Worm (Caenorhabditis elegans) whole organism, L3 larva: ENCODE data around the gene C29F9.8.
"Not testable (repeated sequence)": the region's sequence is repeated elsewhere in the genome, so short reads cannot be mapped to it uniquely, and the experiment has no call there.

Source experiments
- ZK546.5 ChIP-seq: sonication (generic microtip); optimal IDR thresholded peaks from 2 replicates; lab custom pipeline; 2017; ENCODE audit warnings: missing biosample characterization, missing genetic modification characterization
- ama-1 ChIP-seq: fragments of 150-350 bp; optimal IDR thresholded peaks from 2 replicates; lab custom pipeline; 2018
- ceh-16 ChIP-seq: sonication (generic microtip); optimal IDR thresholded peaks from 2 replicates; lab custom pipeline; 2017; ENCODE audit warnings: missing biosample characterization, missing genetic modification characterization
- ceh-28 ChIP-seq: fragments of 150-350 bp; optimal IDR thresholded peaks from 2 replicates; lab custom pipeline; 2014; ENCODE audit warnings: missing biosample characterization, missing genetic modification reagents, missing genetic modification characterization
- ceh-82 ChIP-seq: fragments of 150-350 bp; optimal IDR thresholded peaks from 2 replicates; lab custom pipeline; 2014; ENCODE audit warnings: missing biosample characterization, missing genetic modification characterization
- ceh-9 ChIP-seq: sonication (generic microtip); optimal IDR thresholded peaks from 2 replicates; lab custom pipeline; 2018; ENCODE audit warnings: missing biosample characterization, missing genetic modification characterization
- daf-12 ChIP-seq: fragments of 150-350 bp; optimal IDR thresholded peaks from 2 replicates; lab custom pipeline; 2014; ENCODE audit warnings: missing biosample characterization, missing genetic modification reagents, missing genetic modification characterization
- egl-5 ChIP-seq: fragments of 150-350 bp; optimal IDR thresholded peaks from 2 replicates; lab custom pipeline; 2017; ENCODE audit warnings: missing biosample characterization, missing genetic modification reagents, missing genetic modification characterization, inconsistent platforms
- elt-2 ChIP-seq: sonication (generic microtip); optimal IDR thresholded peaks from 2 replicates; lab custom pipeline; 2016; ENCODE audit warnings: missing genetic modification reagents, mild to moderate bottlenecking, missing genetic modification characterization, missing compliant biosample characterization
- elt-3 ChIP-seq, 3 experiments: fragments of 150-350 bp in 1 of 3; sonication (generic microtip) in 2 of 3; optimal IDR thresholded peaks; 2 replicates in 2 of 3; 4 replicates in 1 of 3; lab custom pipeline; 2014 to 2017; ENCODE audit warnings: missing biosample characterization in 3 of 3, missing genetic modification characterization in 3 of 3
- eor-1 ChIP-seq, 2 experiments: fragments of 150-350 bp; optimal IDR thresholded peaks; 2 replicates each; lab custom pipeline; 2014 to 2018; ENCODE audit warnings: missing biosample characterization in 2 of 2, missing genetic modification characterization in 2 of 2
- fkh-10 ChIP-seq: sonication (generic microtip); optimal IDR thresholded peaks from 2 replicates; lab custom pipeline; 2017; ENCODE audit warnings: missing biosample characterization, missing genetic modification reagents, missing genetic modification characterization
- fkh-2 ChIP-seq: fragments of 150-350 bp; optimal IDR thresholded peaks from 2 replicates; lab custom pipeline; 2014; ENCODE audit warnings: missing biosample characterization, missing genetic modification reagents, missing genetic modification characterization
- fos-1 ChIP-seq: fragments of 150-350 bp; optimal IDR thresholded peaks from 2 replicates; lab custom pipeline; 2014; ENCODE audit warnings: missing biosample characterization, missing genetic modification characterization
- hmg-11 ChIP-seq: sonication (generic microtip); optimal IDR thresholded peaks from 2 replicates; lab custom pipeline; 2016; ENCODE audit warnings: missing genetic modification characterization, missing compliant biosample characterization
- jun-1 ChIP-seq: fragments of 150-350 bp; optimal IDR thresholded peaks from 2 replicates; lab custom pipeline; 2014; ENCODE audit warnings: missing biosample characterization, missing genetic modification reagents, missing genetic modification characterization
- lin-15B ChIP-seq: fragments of 150-350 bp; optimal IDR thresholded peaks from 2 replicates; lab custom pipeline; 2014; ENCODE audit warnings: missing biosample characterization, missing genetic modification characterization
- lsy-12 ChIP-seq: sonication (generic microtip); optimal IDR thresholded peaks from 2 replicates; lab custom pipeline; 2016; ENCODE audit warnings: mild to moderate bottlenecking, missing genetic modification characterization, missing compliant biosample characterization
- mdl-1 ChIP-seq: fragments of 150-350 bp; optimal IDR thresholded peaks from 2 replicates; lab custom pipeline; 2014; ENCODE audit warnings: missing biosample characterization, missing genetic modification characterization
- mml-1 ChIP-seq: fragments of 150-350 bp; sonication (generic microtip); optimal IDR thresholded peaks from 3 replicates; lab custom pipeline; 2014; ENCODE audit warnings: missing biosample characterization, missing genetic modification characterization
- nfya-1 ChIP-seq: sonication (generic microtip); optimal IDR thresholded peaks from 2 replicates; lab custom pipeline; 2017; ENCODE audit warnings: missing genetic modification characterization, mild to moderate bottlenecking, missing compliant biosample characterization, antibody characterized with exemption, moderate library complexity; ENCODE audit not compliant: insufficient read depth
- nhr-11 ChIP-seq: fragments of 150-350 bp; optimal IDR thresholded peaks from 2 replicates; lab custom pipeline; 2014; ENCODE audit warnings: missing biosample characterization, missing genetic modification characterization
- nhr-12 ChIP-seq: fragments of 150-350 bp; optimal IDR thresholded peaks from 2 replicates; lab custom pipeline; 2014; ENCODE audit warnings: missing biosample characterization, missing genetic modification characterization
- nhr-23 ChIP-seq: fragments of 150-350 bp; optimal IDR thresholded peaks from 2 replicates; lab custom pipeline; 2014; ENCODE audit warnings: missing biosample characterization, missing genetic modification reagents, missing genetic modification characterization
- nhr-237 ChIP-seq: fragments of 150-350 bp; optimal IDR thresholded peaks from 2 replicates; lab custom pipeline; 2014; ENCODE audit warnings: missing biosample characterization, missing genetic modification characterization
- nhr-25 ChIP-seq: sonication (generic microtip); optimal IDR thresholded peaks from 2 replicates; lab custom pipeline; 2017; ENCODE audit warnings: missing biosample characterization, missing genetic modification characterization
- nhr-28 ChIP-seq: fragments of 150-350 bp; optimal IDR thresholded peaks from 2 replicates; lab custom pipeline; 2014; ENCODE audit warnings: missing biosample characterization, missing genetic modification characterization
- nhr-43 ChIP-seq: sonication (generic microtip); optimal IDR thresholded peaks from 2 replicates; lab custom pipeline; 2016; ENCODE audit warnings: mild to moderate bottlenecking, missing genetic modification characterization, missing compliant biosample characterization; ENCODE audit not compliant: poor library complexity, severe bottlenecking
- nhr-67 ChIP-seq: fragments of 150-350 bp; optimal IDR thresholded peaks from 2 replicates; lab custom pipeline; 2014; ENCODE audit warnings: missing biosample characterization, missing genetic modification characterization
- nhr-76 ChIP-seq: fragments of 150-350 bp; sonication (generic microtip); optimal IDR thresholded peaks from 5 replicates; lab custom pipeline; 2014; ENCODE audit warnings: missing biosample characterization, missing genetic modification characterization
- nhr-77 ChIP-seq: fragments of 150-350 bp; optimal IDR thresholded peaks from 2 replicates; lab custom pipeline; 2014; ENCODE audit warnings: missing biosample characterization, missing genetic modification characterization
- pha-4 ChIP-seq: fragments of 150-350 bp; optimal IDR thresholded peaks from 2 replicates; lab custom pipeline; 2014; ENCODE audit warnings: missing biosample characterization, missing genetic modification reagents, missing genetic modification characterization
- pqm-1 ChIP-seq: fragments of 150-350 bp; optimal IDR thresholded peaks from 2 replicates; lab custom pipeline; 2017; ENCODE audit warnings: missing biosample characterization, missing genetic modification characterization, inconsistent platforms
- sea-2 ChIP-seq: fragments of 150-350 bp; sonication (generic microtip); optimal IDR thresholded peaks from 4 replicates; lab custom pipeline; 2014; ENCODE audit warnings: missing biosample characterization, missing genetic modification reagents, missing genetic modification characterization
- skn-1 ChIP-seq: fragments of 150-350 bp; optimal IDR thresholded peaks from 2 replicates; lab custom pipeline; 2014; ENCODE audit warnings: missing biosample characterization, missing genetic modification characterization
- snpc-4 ChIP-seq: fragments of 150-350 bp; optimal IDR thresholded peaks from 2 replicates; lab custom pipeline; 2014; ENCODE audit warnings: missing biosample characterization, missing genetic modification characterization
- unc-39 ChIP-seq: sonication (generic microtip); optimal IDR thresholded peaks from 4 replicates; lab custom pipeline; 2017; ENCODE audit warnings: missing biosample characterization, missing genetic modification characterization
- unc-62 ChIP-seq: fragments of 150-350 bp; sonication (generic microtip); optimal IDR thresholded peaks from 4 replicates; lab custom pipeline; 2014; ENCODE audit warnings: missing biosample characterization, missing genetic modification reagents, missing genetic modification characterization
- zag-1 ChIP-seq: fragments of 150-350 bp; optimal IDR thresholded peaks from 2 replicates; lab custom pipeline; 2014; ENCODE audit warnings: missing biosample characterization, missing genetic modification characterization
- ztf-11 ChIP-seq: fragments of 150-350 bp; optimal IDR thresholded peaks from 2 replicates; lab custom pipeline; 2014; ENCODE audit warnings: missing biosample characterization, missing genetic modification characterization

C29F9.8 gene

ce11 chrIII:130650-131049, 33.7 kb upstream of the C29F9.8 start, which contains the start of the genes nhr-280 and C29F9.2:
nhr-280 (minus strand) TSS chrIII:130750.
C29F9.2 (plus strand) TSS chrIII:130947.
- TF ChIP-seq elt-2 (tag; lab: Kevin White, UChicago) (peak; percentile 38), nhr-67 (tag; lab: Kevin White, UChicago) (no peak), pha-4 (tag; lab: Kevin White, UChicago) (peak; percentile 38)

DNA sequence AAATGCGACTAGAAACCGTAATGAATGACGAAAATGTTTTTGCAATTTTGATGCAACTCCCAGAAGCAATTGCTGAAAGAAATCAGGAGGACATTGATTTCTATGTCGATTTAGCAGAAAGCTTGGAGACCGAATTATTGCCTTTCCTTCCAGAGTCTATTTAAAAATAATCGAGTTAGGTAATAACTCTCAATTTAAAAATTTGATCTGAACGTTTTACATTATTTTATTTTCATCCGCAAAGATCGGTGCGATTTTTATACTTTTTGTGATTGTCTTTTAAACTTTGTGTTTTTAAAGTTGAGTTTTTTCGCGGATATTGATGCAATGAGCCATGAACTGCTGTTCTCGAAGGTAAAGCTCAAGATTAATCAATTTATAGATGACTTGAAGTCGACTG, 27.6 kb upstream of the C29F9.8 start, which contains the start of gene pals-23:
Gene pals-23, plus strand, starts transcription at position 301 of the 400 bp plus-strand sequence.
- TF ChIP-seq ama-1 (lab: Kevin White, UChicago), result no peak
- TF ChIP-seq snpc-4, result no peak
- TF ChIP-seq nhr-25 (tag; lab: Kevin White, UChicago), result no peak
- no peak for TF ChIP-seq mml-1 (tag; lab: Kevin White, UChicago)
- no peak for TF ChIP-seq lin-15B (tag; lab: Kevin White, UChicago)
- TF ChIP-seq, all 47 proteins: peak for 0

DNA sequence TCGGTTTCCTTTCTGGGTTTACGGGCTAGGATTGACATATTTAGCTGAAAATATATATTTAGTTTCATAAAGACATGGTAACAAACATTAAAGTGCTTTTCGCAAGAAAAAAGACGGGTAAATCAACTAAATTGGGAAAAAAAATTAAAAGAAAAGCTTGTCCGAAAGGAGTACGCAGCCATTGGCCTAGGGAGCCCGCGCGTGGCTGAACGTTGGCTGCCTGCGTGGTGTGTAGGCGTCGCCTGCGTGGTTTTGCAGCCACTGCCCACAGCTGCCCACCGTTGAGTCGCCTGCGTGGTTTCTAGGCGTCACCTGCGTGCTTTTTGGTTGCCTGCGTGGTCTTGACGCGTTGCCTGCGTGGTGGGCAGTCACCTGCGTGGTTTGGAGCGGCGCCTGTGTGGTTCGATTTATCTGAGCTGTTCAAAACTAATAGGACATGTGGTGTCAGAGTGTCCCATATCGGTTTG, 25.1 kb upstream of the C29F9.8 start, which contains the start of gene C29F9.12:
Gene C29F9.12, minus strand, starts transcription at position 51 of the 467 bp plus-strand sequence.
- not testable (repeated sequence) for TF ChIP-seq unc-39, egl-5, ceh-82 (tag; lab: Kevin White, UChicago)

DNA sequence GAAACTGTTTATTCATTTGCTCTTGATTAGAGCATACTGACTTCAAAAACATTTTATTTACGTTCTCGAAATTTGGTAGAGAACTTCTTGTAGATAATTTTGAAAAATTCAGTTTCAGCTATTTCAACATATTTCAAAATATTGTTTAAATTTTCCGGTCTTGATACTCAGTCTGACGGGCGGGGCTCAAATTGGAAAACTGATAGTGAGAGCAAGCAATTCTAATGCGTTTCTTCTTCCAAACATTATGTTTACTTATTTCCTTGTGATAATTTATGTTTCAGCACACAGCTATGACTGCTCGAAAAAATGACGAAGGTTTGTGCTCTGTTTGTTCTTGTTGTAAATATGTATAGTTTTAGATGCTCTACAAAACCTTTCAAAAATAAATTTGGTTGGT, 23.3 kb upstream of the C29F9.8 start, which contains the start of gene pals-24:
Gene pals-24, plus strand, starts transcription at position 237 of the 400 bp plus-strand sequence.
- TF ChIP-seq ceh-82 (tag; lab: Kevin White, UChicago), result no peak
- peak; percentile 84 for TF ChIP-seq elt-2 (tag; lab: Kevin White, UChicago)
- TF ChIP-seq pha-4 (tag; lab: Kevin White, UChicago), result peak; percentile 58
- TF ChIP-seq mdl-1 (tag; lab: Kevin White, UChicago), result no peak
- TF ChIP-seq nhr-77 (tag; lab: Kevin White, UChicago), result no peak
- no peak for TF ChIP-seq daf-12 (tag; lab: Kevin White, UChicago)
- no peak for TF ChIP-seq nhr-76
- no peak for TF ChIP-seq nhr-11 (tag; lab: Kevin White, UChicago)
- TF ChIP-seq fos-1, result no peak
- TF ChIP-seq pqm-1 (tag; lab: Kevin White, UChicago), result peak; percentile 87
- peak; percentile 46 for TF ChIP-seq jun-1
- TF ChIP-seq, all 47 proteins: peak for 4

- TF ChIP-seq nhr-67 (tag; lab: Kevin White, UChicago) (no peak), ama-1 (lab: Kevin White, UChicago) (no peak), pqm-1 (tag; lab: Kevin White, UChicago) (no peak), nhr-11 (tag; lab: Kevin White, UChicago) (no peak), elt-3 (tag; optimal IDR thresholded peaks at IDR 0.05; lab: Kevin White, UChicago) (no peak), fos-1 (no peak), nhr-28 (tag; lab: Kevin White, UChicago) (no peak), elt-2 (tag; lab: Kevin White, UChicago) (no peak), zag-1 (tag; lab: Kevin White, UChicago) (no peak), nfya-1 (tag; lab: Kevin White, UChicago) (no peak), ceh-82 (tag; lab: Kevin White, UChicago) (no peak), unc-62 (GFP tag; lab: Kevin White, UChicago) (no peak), egl-5 (tag; lab: Kevin White, UChicago) (no peak), daf-12 (tag; lab: Kevin White, UChicago) (no peak), lsy-12 (tag; lab: Kevin White, UChicago) (no peak), nhr-25 (tag; lab: Kevin White, UChicago) (no peak), hmg-11 (no peak), ztf-11 (no peak), skn-1 (tag; lab: Kevin White, UChicago) (no peak), eor-1 (tag; optimal IDR thresholded peaks at IDR 0.05; lab: Kevin White, UChicago) (no peak)
Observed at ce11 chrIII:117857-118256, 20.9 kb upstream of the C29F9.8 start.

DNA sequence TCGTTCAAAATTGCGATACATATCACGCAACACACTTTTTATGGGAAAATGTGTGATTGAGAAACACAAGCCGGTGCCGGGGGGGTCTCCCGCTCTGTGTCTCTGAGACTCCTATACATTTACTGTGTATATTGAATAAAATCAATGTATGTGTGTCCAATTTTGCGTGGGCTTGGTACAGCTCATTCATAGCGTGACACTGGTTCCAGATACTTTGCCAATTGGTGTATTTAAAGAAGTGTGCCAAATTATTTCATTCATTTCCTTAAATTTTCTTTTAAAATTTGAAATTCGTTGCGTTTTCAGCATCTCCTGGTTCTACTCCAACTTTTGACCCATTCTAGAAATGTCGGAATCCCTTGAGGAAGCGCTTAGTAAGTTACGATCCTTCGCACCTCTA, 20.3 kb upstream of the C29F9.8 start, which contains the start of gene C29F9.5:
Gene C29F9.5, plus strand, starts transcription at position 301 of the 400 bp plus-strand sequence.
- no peak for TF ChIP-seq ceh-82 (tag; lab: Kevin White, UChicago)
- no peak for TF ChIP-seq ceh-16
- TF ChIP-seq snpc-4, result no peak
- no peak for TF ChIP-seq lsy-12 (tag; lab: Kevin White, UChicago)
- TF ChIP-seq nhr-25 (tag; lab: Kevin White, UChicago), result no peak
- no peak for TF ChIP-seq ceh-9 (tag; lab: Kevin White, UChicago)
- no peak for TF ChIP-seq hmg-11
- no peak for TF ChIP-seq nfya-1 (tag; lab: Kevin White, UChicago)
- no peak for TF ChIP-seq nhr-12 (tag; lab: Kevin White, UChicago)
- TF ChIP-seq fkh-2 (tag; lab: Kevin White, UChicago), result no peak
- TF ChIP-seq ceh-28 (tag; lab: Kevin White, UChicago), result no peak
- TF ChIP-seq nhr-23, result no peak
- no peak for TF ChIP-seq ZK546.5
- TF ChIP-seq ztf-11, result no peak
- no peak for TF ChIP-seq zag-1 (tag; lab: Kevin White, UChicago)
- no peak for TF ChIP-seq sea-2 (GFP tag; lab: Kevin White, UChicago)
- no peak for TF ChIP-seq nhr-43 (tag; lab: Kevin White, UChicago)
- TF ChIP-seq nhr-237 (tag; lab: Kevin White, UChicago), result no peak
- TF ChIP-seq fkh-10 (GFP tag; lab: Kevin White, UChicago), result no peak
